Worm (Caenorhabditis elegans) whole organism, young adult: ENCODE results near the gene pan-1.

Experiments used
- F37B4.10 ChIP-seq: fragments of 200-800 bp; sonication (Bioruptor generic); IDR thresholded peaks from 2 replicates; pipeline ENCODE4 v1.3.6; 2022; ENCODE audit warnings: missing genetic modification characterization, missing compliant biosample characterization
- aptf-2 ChIP-seq: fragments of 200-800 bp; sonication (Bioruptor generic); conservative IDR thresholded peaks from 2 replicates; pipeline ENCODE4 v1.3.6; 2022; ENCODE audit warnings: missing genetic modification reagents, missing genetic modification characterization, missing compliant biosample characterization
- mcd-1 ChIP-seq: fragments of 200-800 bp; sonication (Bioruptor generic); IDR thresholded peaks from 2 replicates; pipeline ENCODE4 v1.3.6; 2022; ENCODE audit warnings: missing genetic modification reagents, missing genetic modification characterization, missing compliant biosample characterization

DNA sequence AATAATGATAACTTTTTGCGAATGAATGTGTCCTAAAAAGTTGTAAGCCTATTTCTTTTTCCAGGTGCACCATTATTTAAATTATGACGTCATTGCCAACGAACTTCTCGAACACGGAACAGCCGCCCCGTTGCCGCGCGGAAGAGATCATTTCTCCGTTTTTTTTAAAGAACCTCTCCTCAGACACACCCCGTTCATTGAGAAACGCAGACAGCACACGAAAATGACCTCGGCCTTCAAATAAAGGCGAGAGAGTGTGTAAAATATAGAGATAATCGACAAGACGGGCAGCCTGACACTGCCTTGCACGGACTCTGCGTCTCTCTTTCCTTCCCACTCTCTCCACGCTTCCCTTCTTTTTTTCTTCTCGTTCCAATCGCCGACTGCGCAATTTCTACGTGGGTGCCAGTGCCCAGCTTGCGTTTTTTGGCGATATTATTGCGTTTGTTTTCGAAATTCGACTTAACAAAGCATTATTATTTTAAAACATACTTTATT, 2.1 kb upstream of the pan-1 start:
- TF ChIP-seq mcd-1 (GFP tag; lab: Robert Waterston, UW) = peak; percentile 50
- TF ChIP-seq aptf-2 = no peak
- TF ChIP-seq F37B4.10 (GFP tag; lab: Robert Waterston, UW) = no peak
